Worm (Caenorhabditis elegans) whole organism, young adult: Measurements from ENCODE around the gene C18H7.11.

ENCODE experiments used
- Y56A3A.18 ChIP-seq: fragments of 200-800 bp; sonication (Bioruptor generic); IDR thresholded peaks from 2 replicates; pipeline ENCODE4 v1.3.6; 2022; ENCODE audit warnings: missing genetic modification reagents, missing genetic modification characterization, missing compliant biosample characterization
- him-1 ChIP-seq: sonication (generic microtip); optimal IDR thresholded peaks from 2 replicates; lab custom pipeline; 2016; ENCODE audit warnings: missing genotype, missing genetic modification reagents, missing genetic modification characterization, missing compliant biosample characterization
- lag-1 ChIP-seq: fragments of 200-800 bp; sonication (Bioruptor generic); IDR thresholded peaks from 2 replicates; pipeline ENCODE4 v1.3.6; 2022; ENCODE audit warnings: missing genetic modification reagents, missing genetic modification characterization, missing compliant biosample characterization
- nhr-27 ChIP-seq: fragments of 200-800 bp; sonication (Bioruptor generic); optimal IDR thresholded peaks from 2 replicates; lab custom pipeline; 2018; ENCODE audit warnings: mild to moderate bottlenecking, missing genetic modification characterization, moderate library complexity, missing compliant biosample characterization
- unc-62 ChIP-seq: fragments of 150-350 bp; optimal IDR thresholded peaks from 2 replicates; lab custom pipeline; 2014; ENCODE audit warnings: missing biosample characterization, missing genetic modification reagents, missing genetic modification characterization

ce11 chrIV:560314-560713, 36.4 kb upstream of the C18H7.11 start:
- no peak for TF ChIP-seq lag-1 (GFP tag; lab: Robert Waterston, UW)
- no peak for TF ChIP-seq him-1
- no peak for TF ChIP-seq nhr-27 (tag; lab: Kevin White, UChicago)
- TF ChIP-seq Y56A3A.18 (GFP tag; lab: Robert Waterston, UW) = no peak
- no peak for TF ChIP-seq unc-62 (GFP tag; lab: Kevin White, UChicago)
